Worm (Caenorhabditis elegans) whole organism, early embryonic: ENCODE results near the gene F54D5.9.

Experiments used
- ama-1 ChIP-seq: fragments of 150-350 bp; optimal IDR thresholded peaks from 2 replicates; lab custom pipeline; 2014
- ets-7 ChIP-seq: sonication (generic microtip); optimal IDR thresholded peaks from 2 replicates; lab custom pipeline; 2016; ENCODE audit warnings: missing genotype, missing genetic modification characterization, missing compliant biosample characterization
- flt-1 ChIP-seq: fragments of 200-800 bp; sonication (Bioruptor generic); IDR thresholded peaks from 2 replicates; pipeline ENCODE4 v1.3.6; 2022; ENCODE audit warnings: missing genetic modification characterization, missing compliant biosample characterization
- hmbx-1 ChIP-seq: sonication (generic microtip); optimal IDR thresholded peaks from 2 replicates; lab custom pipeline; 2016; ENCODE audit warnings: mild to moderate bottlenecking, missing genetic modification characterization, missing compliant biosample characterization
- pes-1 ChIP-seq: fragments of 200-800 bp; sonication (Bioruptor generic); IDR thresholded peaks from 2 replicates; pipeline ENCODE4 v1.3.6; 2022; ENCODE audit warnings: missing genetic modification reagents, missing genetic modification characterization, missing compliant biosample characterization

DNA sequence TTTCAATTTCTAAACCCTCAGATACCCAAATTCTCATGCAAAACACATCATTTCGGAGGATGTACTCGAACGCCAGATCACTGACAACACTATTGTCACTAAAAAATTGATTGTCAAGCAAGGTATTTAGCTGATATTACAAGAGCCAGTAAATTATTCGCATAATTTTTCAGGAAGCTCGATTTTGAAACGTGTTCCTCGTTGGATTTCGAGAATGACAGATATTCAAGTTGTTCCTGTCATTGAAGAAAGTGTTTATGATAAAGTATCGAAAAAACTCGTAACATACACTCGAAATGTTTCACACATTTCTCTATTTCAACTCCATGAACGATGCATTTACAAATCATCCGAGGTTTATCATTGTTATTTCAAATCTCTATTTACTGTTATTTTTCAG is 48.8 kb downstream of the F54D5.9 start:
- TF ChIP-seq ets-7 (tag; lab: Kevin White, UChicago) (no peak), hmbx-1 (no peak), flt-1 (GFP tag; lab: Robert Waterston, UW) (no peak), ama-1 (lab: Kevin White, UChicago) (no peak), pes-1 (no peak)
